Fruit fly (Drosophila melanogaster) whole organism, embryonic: ENCODE measurements around the gene ldbr.
A peak's percentile ranks its signal among the peaks of the same experiment; 100 is the strongest.

Source experiments
- CG10565 ChIP-seq: fragments of 200-800 bp; sonication (Bioruptor generic); optimal IDR thresholded peaks from 3 replicates; lab custom pipeline; 2016; ENCODE audit warnings: missing biosample characterization, mild to moderate bottlenecking, missing genetic modification characterization
- CG11560 ChIP-seq: fragments of 200-800 bp; sonication (Bioruptor generic); IDR thresholded peaks from 3 replicates; pipeline ENCODE4 v1.3.6; 2022; ENCODE audit warnings: missing biosample characterization, missing genetic modification characterization
- CG11695 ChIP-seq: fragments of 200-800 bp; sonication (Bioruptor generic); IDR thresholded peaks from 3 replicates; pipeline ENCODE4 v1.3.6; 2022; ENCODE audit warnings: missing biosample characterization, missing genetic modification characterization
- CG12155 ChIP-seq: fragments of 200-800 bp; sonication (Bioruptor generic); optimal IDR thresholded peaks from 3 replicates; lab custom pipeline; 2016; ENCODE audit warnings: missing biosample characterization, missing genetic modification characterization
- CG12391 ChIP-seq: fragments of 200-800 bp; sonication (Bioruptor generic); optimal IDR thresholded peaks from 3 replicates; lab custom pipeline; 2018; ENCODE audit warnings: missing biosample characterization, mild to moderate bottlenecking, missing genetic modification characterization, moderate library complexity
- CG12769 ChIP-seq: fragments of 200-800 bp; sonication (Bioruptor generic); optimal IDR thresholded peaks from 2 replicates; lab custom pipeline; 2019; ENCODE audit warnings: missing biosample characterization, mild to moderate bottlenecking, missing genetic modification characterization, moderate library complexity
- CG15011 ChIP-seq: fragments of 200-800 bp; sonication (Bioruptor generic); optimal IDR thresholded peaks from 3 replicates; lab custom pipeline; 2018; ENCODE audit warnings: missing biosample characterization, mild to moderate bottlenecking, missing genetic modification characterization
- CG16815 ChIP-seq: fragments of 200-800 bp; sonication (Bioruptor generic); optimal IDR thresholded peaks from 3 replicates; lab custom pipeline; 2017; ENCODE audit warnings: missing biosample characterization, mild to moderate bottlenecking, missing genetic modification characterization
- CG18011 ChIP-seq: fragments of 200-800 bp; sonication (Bioruptor generic); optimal IDR thresholded peaks from 2 replicates; lab custom pipeline; 2017; ENCODE audit warnings: missing biosample characterization, missing genetic modification characterization, mild to moderate bottlenecking, moderate library complexity, missing genotype
- CG18764 ChIP-seq: fragments of 200-800 bp; sonication (Bioruptor generic); optimal IDR thresholded peaks from 3 replicates; lab custom pipeline; 2016; ENCODE audit warnings: missing biosample characterization, missing genetic modification characterization
- CG31224 ChIP-seq: fragments of 200-800 bp; sonication (Bioruptor generic); IDR thresholded peaks from 2 replicates; pipeline ENCODE4 v1.3.6; 2022; ENCODE audit warnings: missing biosample characterization, missing genetic modification characterization
- CG3847 ChIP-seq: fragments of 200-800 bp; sonication (Bioruptor generic); IDR thresholded peaks from 2 replicates; pipeline ENCODE4 v1.3.6; 2022; ENCODE audit warnings: missing biosample characterization, missing genetic modification characterization
- CG4730 ChIP-seq: fragments of 200-800 bp; sonication (Bioruptor generic); IDR thresholded peaks from 2 replicates; pipeline ENCODE4 v1.3.6; 2022; ENCODE audit warnings: missing biosample characterization, missing genetic modification characterization
- CG7987 ChIP-seq: fragments of 200-800 bp; sonication (Bioruptor generic); optimal IDR thresholded peaks from 2 replicates; lab custom pipeline; 2018; ENCODE audit warnings: missing biosample characterization, mild to moderate bottlenecking, missing genetic modification characterization, moderate library complexity
- CG8478 ChIP-seq: fragments of >200 bp; optimal IDR thresholded peaks from 2 replicates; lab custom pipeline; 2018
- CG9215 ChIP-seq: fragments of 200-800 bp; sonication (Bioruptor generic); IDR thresholded peaks from 2 replicates; pipeline ENCODE4 v1.3.6; 2022; ENCODE audit warnings: missing biosample characterization, missing genetic modification characterization
- CG9609 ChIP-seq: fragments of 200-800 bp; sonication (Bioruptor generic); optimal IDR thresholded peaks from 3 replicates; lab custom pipeline; 2016; ENCODE audit warnings: missing biosample characterization, missing genetic modification characterization
- Dip3 ChIP-seq: fragments of 200-800 bp; sonication (Bioruptor generic); optimal IDR thresholded peaks from 3 replicates; lab custom pipeline; 2016; ENCODE audit warnings: missing biosample characterization, missing genetic modification characterization
- Doc2 ChIP-seq: fragments of 200-800 bp; sonication (Bioruptor generic); IDR thresholded peaks from 2 replicates; pipeline ENCODE4 v1.3.6; 2022; ENCODE audit warnings: missing biosample characterization, missing genetic modification characterization
- Ets65A ChIP-seq: fragments of 200-800 bp; sonication (Bioruptor generic); peaks from one replicate; lab custom pipeline; 2016; ENCODE audit warnings: missing biosample characterization, missing genetic modification characterization
- HLH3B ChIP-seq: fragments of 200-800 bp; sonication (Bioruptor generic); IDR thresholded peaks from 2 replicates; pipeline ENCODE4 v1.3.6; 2022; ENCODE audit warnings: missing biosample characterization, missing genetic modification characterization
- Lim3 ChIP-seq: fragments of 200-800 bp; sonication (Bioruptor generic); IDR thresholded peaks from 2 replicates; pipeline ENCODE4 v1.3.6; 2022; ENCODE audit warnings: missing biosample characterization, missing genetic modification characterization
- MBD-R2 ChIP-seq: fragments of 200-800 bp; sonication (Bioruptor generic); IDR thresholded peaks from 2 replicates; pipeline ENCODE4 v1.3.6; 2022; ENCODE audit warnings: missing biosample characterization, missing genetic modification characterization
- Max ChIP-seq: fragments of 200-800 bp; sonication (Bioruptor generic); optimal IDR thresholded peaks from 2 replicates; lab custom pipeline; 2016; ENCODE audit warnings: missing biosample characterization, mild to moderate bottlenecking, missing genetic modification characterization
- NK7.1 ChIP-seq: fragments of 200-800 bp; sonication (Bioruptor generic); optimal IDR thresholded peaks from 3 replicates; lab custom pipeline; 2016; ENCODE audit warnings: missing biosample characterization, missing genetic modification characterization
- Neu2 ChIP-seq: fragments of 200-800 bp; sonication (Bioruptor generic); optimal IDR thresholded peaks from 3 replicates; lab custom pipeline; 2016; ENCODE audit warnings: missing biosample characterization, missing genetic modification characterization, borderline replicate concordance
- Sox100B ChIP-seq: fragments of 200-800 bp; sonication (Bioruptor generic); optimal IDR thresholded peaks from 3 replicates; lab custom pipeline; 2018; ENCODE audit warnings: missing biosample characterization, mild to moderate bottlenecking, missing genetic modification characterization
- al ChIP-seq: fragments of 200-800 bp; sonication (Bioruptor generic); IDR thresholded peaks from 2 replicates; pipeline ENCODE4 v1.3.6; 2022; ENCODE audit warnings: missing biosample characterization, missing genetic modification characterization
- bab2 ChIP-seq: fragments of 200-800 bp; sonication (Bioruptor generic); optimal IDR thresholded peaks from 2 replicates; lab custom pipeline; 2016; ENCODE audit warnings: missing biosample characterization, missing genetic modification characterization
- bowl ChIP-seq: fragments of 200-800 bp; sonication (Bioruptor generic); IDR thresholded peaks from 2 replicates; pipeline ENCODE4 v1.3.6; 2022; ENCODE audit warnings: missing biosample characterization, missing genetic modification characterization
- btn ChIP-seq: fragments of 200-800 bp; sonication (Bioruptor generic); optimal IDR thresholded peaks from 2 replicates; lab custom pipeline; 2016; ENCODE audit warnings: missing biosample characterization, missing genetic modification characterization
- cg ChIP-seq: fragments of 200-800 bp; sonication (Bioruptor generic); optimal IDR thresholded peaks from 3 replicates; lab custom pipeline; 2019; ENCODE audit warnings: missing biosample characterization, mild to moderate bottlenecking, missing genetic modification characterization, moderate library complexity
- chn ChIP-seq: fragments of 200-800 bp; sonication (Bioruptor generic); optimal IDR thresholded peaks from 2 replicates; lab custom pipeline; 2016; ENCODE audit warnings: missing biosample characterization, missing genetic modification characterization
- dimm ChIP-seq: fragments of 200-800 bp; sonication (Bioruptor generic); IDR thresholded peaks from 2 replicates; pipeline ENCODE4 v1.3.6; 2022; ENCODE audit warnings: missing biosample characterization, missing genetic modification characterization
- fd102C ChIP-seq: fragments of 200-800 bp; sonication (Bioruptor generic); optimal IDR thresholded peaks from 2 replicates; lab custom pipeline; 2018; ENCODE audit warnings: missing biosample characterization, mild to moderate bottlenecking, missing genetic modification characterization, moderate library complexity
- fu2 ChIP-seq: fragments of 200-800 bp; sonication (Bioruptor generic); optimal IDR thresholded peaks from 2 replicates; lab custom pipeline; 2016; ENCODE audit warnings: missing biosample characterization, missing genetic modification characterization
- hb ChIP-seq: fragments of 200-800 bp; sonication (Bioruptor generic); IDR thresholded peaks from 3 replicates; pipeline ENCODE4 v1.3.6; 2022; ENCODE audit warnings: missing biosample characterization, missing genetic modification characterization; ENCODE audit not compliant: partially characterized antibody
- inv ChIP-seq: fragments of 200-800 bp; sonication (Bioruptor generic); IDR thresholded peaks from 2 replicates; pipeline ENCODE4 v1.3.6; 2022; ENCODE audit warnings: missing biosample characterization, missing genetic modification characterization; ENCODE audit not compliant: partially characterized antibody
- ken ChIP-seq: fragments of 200-800 bp; sonication (Bioruptor generic); IDR thresholded peaks from 3 replicates; pipeline ENCODE4 v1.3.6; 2022; ENCODE audit warnings: missing biosample characterization, missing genetic modification characterization
- mirr ChIP-seq: fragments of 200-800 bp; sonication (Bioruptor generic); optimal IDR thresholded peaks from 3 replicates; lab custom pipeline; 2018; ENCODE audit warnings: missing biosample characterization, mild to moderate bottlenecking, missing genetic modification characterization
- nerfin-1 ChIP-seq: fragments of 200-800 bp; sonication (Bioruptor generic); optimal IDR thresholded peaks from 3 replicates; lab custom pipeline; 2019; ENCODE audit warnings: missing biosample characterization, mild to moderate bottlenecking, missing genetic modification characterization, moderate library complexity
- nom ChIP-seq: fragments of 200-800 bp; sonication (Bioruptor generic); optimal IDR thresholded peaks from 2 replicates; lab custom pipeline; 2017; ENCODE audit warnings: missing biosample characterization, missing genetic modification characterization, mild to moderate bottlenecking, moderate library complexity, missing genetic modification reagents
- phol ChIP-seq: fragments of 200-800 bp; sonication (Bioruptor generic); optimal IDR thresholded peaks from 3 replicates; lab custom pipeline; 2018; ENCODE audit warnings: missing biosample characterization, mild to moderate bottlenecking, missing genetic modification characterization, moderate library complexity
- pros ChIP-seq: fragments of 200-800 bp; sonication (Bioruptor generic); optimal IDR thresholded peaks from 3 replicates; lab custom pipeline; 2019; ENCODE audit warnings: missing biosample characterization, mild to moderate bottlenecking, missing genetic modification characterization, moderate library complexity
- ranshi ChIP-seq: fragments of 200-800 bp; sonication (Bioruptor generic); IDR thresholded peaks from 2 replicates; pipeline ENCODE4 v1.3.6; 2022; ENCODE audit warnings: missing biosample characterization, missing genetic modification characterization
- sd ChIP-seq: fragments of 200-800 bp; sonication (Bioruptor generic); optimal IDR thresholded peaks from 3 replicates; lab custom pipeline; 2018; ENCODE audit warnings: missing biosample characterization, mild to moderate bottlenecking, missing genetic modification characterization, moderate library complexity
- sna ChIP-seq: fragments of 200-800 bp; sonication (Bioruptor generic); IDR thresholded peaks from 2 replicates; pipeline ENCODE4 v1.3.6; 2022; ENCODE audit warnings: missing biosample characterization, missing genetic modification characterization; ENCODE audit not compliant: partially characterized antibody
- tgo ChIP-seq: fragments of 200-800 bp; sonication (Bioruptor generic); IDR thresholded peaks from 3 replicates; pipeline ENCODE4 v1.3.6; 2022; ENCODE audit warnings: missing biosample characterization, missing genetic modification characterization
- unc-4 ChIP-seq: fragments of 200-800 bp; sonication (Bioruptor generic); IDR thresholded peaks from 2 replicates; pipeline ENCODE4 v1.3.6; 2022; ENCODE audit warnings: missing biosample characterization, missing genetic modification characterization; ENCODE audit not compliant: partially characterized antibody
- vnd ChIP-seq: fragments of 200-800 bp; sonication (Bioruptor generic); IDR thresholded peaks from 3 replicates; pipeline ENCODE4 v1.3.6; 2022; ENCODE audit warnings: missing biosample characterization, missing genetic modification characterization; ENCODE audit not compliant: partially characterized antibody
- z ChIP-seq: fragments of 200-800 bp; sonication (Bioruptor generic); IDR thresholded peaks from 3 replicates; pipeline ENCODE4 v1.3.6; 2022; ENCODE audit warnings: missing biosample characterization, missing genetic modification characterization
- zfh1 ChIP-seq: fragments of 200-800 bp; sonication (Bioruptor generic); IDR thresholded peaks from 3 replicates; pipeline ENCODE4 v1.3.6; 2022; ENCODE audit warnings: missing biosample characterization, missing genetic modification characterization

ldbr gene

dm6 chr3L:8072720-8073119, 48.9 kb upstream of the ldbr start (continued):
- TF ChIP-seq al (peak; percentile 59; the same call in 1 of the 2 replicates), CG15011 (GFP tag; lab: Kevin White, UChicago) (peak; percentile 58), Sox100B (peak; percentile 62), CG7987 (peak; percentile 56), ranshi (GFP tag; lab: Robert Waterston, UW) (peak; percentile 78; the same call in 1 of the 2 replicates), Ets65A (GFP tag; lab: Kevin White, UChicago) (peak; percentile 93), fu2 (no peak), CG31224 (GFP tag; lab: Robert Waterston, UW) (no peak), nerfin-1 (tag; lab: Kevin White, UChicago) (peak; percentile 52), cg (GFP tag; lab: Kevin White, UChicago) (no peak), vnd (GFP tag; lab: Robert Waterston, UW) (no peak), CG18011 (GFP tag; lab: Kevin White, UChicago) (no peak), Lim3 (GFP tag; lab: Robert Waterston, UW) (no peak), HLH3B (GFP tag; lab: Robert Waterston, UW) (peak; percentile 79; the same call in 1 of the 2 replicates), btn (GFP tag; lab: Kevin White, UChicago) (no peak), nom (GFP tag; lab: Kevin White, UChicago) (no peak), MBD-R2 (GFP tag; lab: Robert Waterston, UW) (peak; percentile 32; the same call in 1 of the 2 replicates), CG9609 (GFP tag; lab: Kevin White, UChicago) (no peak), tgo (peak; percentile 63; the same call in 2 of the 3 replicates), zfh1 (peak; percentile 64), unc-4 (GFP tag; lab: Robert Waterston, UW) (no peak), inv (no peak), CG12155 (GFP tag; lab: Kevin White, UChicago) (no peak), ken (GFP tag; lab: Robert Waterston, UW) (no peak), hb (GFP tag; lab: Robert Waterston, UW) (no peak), chn (GFP tag; lab: Kevin White, UChicago) (no peak), mirr (GFP tag; lab: Kevin White, UChicago) (no peak), bab2 (GFP tag; lab: Kevin White, UChicago) (peak; percentile 74), CG4730 (GFP tag; lab: Robert Waterston, UW) (peak; percentile 67), sd (no peak), CG18764 (GFP tag; lab: Kevin White, UChicago) (peak; percentile 67), CG16815 (GFP tag; lab: Kevin White, UChicago) (no peak), CG11560 (tag; lab: Robert Waterston, UW) (no peak), bowl (no peak), Max (GFP tag; lab: Kevin White, UChicago) (peak; percentile 43), CG3847 (GFP tag; lab: Robert Waterston, UW) (0 out of 2 replicates have a peak, but pooled peaks have one; percentile 27), phol (tag; lab: Kevin White, UChicago) (peak; percentile 78), CG10565 (no peak), sna (GFP tag; lab: Robert Waterston, UW) (no peak), Dip3 (GFP tag; lab: Kevin White, UChicago) (peak; percentile 30), CG12391 (tag; lab: Kevin White, UChicago) (peak; percentile 10), Neu2 (GFP tag; lab: Kevin White, UChicago) (no peak), NK7.1 (GFP tag; lab: Kevin White, UChicago) (no peak), CG11695 (GFP tag; lab: Robert Waterston, UW) (peak; percentile 60; the same call in 2 of the 3 replicates), Doc2 (no peak), CG12769 (no peak), dimm (GFP tag; lab: Robert Waterston, UW) (no peak), z (0 out of 3 replicates have a peak, but pooled peaks have one; percentile 24), fd102C (no peak), CG9215 (GFP tag; lab: Robert Waterston, UW) (no peak), CG8478 (lab: Kevin White, UChicago) (no peak), pros (GFP tag; lab: Kevin White, UChicago) (no peak)
